Worm (Caenorhabditis elegans) whole organism, L1 larva: ENCODE results near the gene klp-7.

ENCODE experiments used
- Y116A8C.19 ChIP-seq: sonication (generic microtip); optimal IDR thresholded peaks from 2 replicates; lab custom pipeline; 2016; ENCODE audit warnings: missing compliant biosample characterization, missing genetic modification characterization, borderline replicate concordance
- dpl-1 ChIP-seq, 3 experiments: fragments of 150-350 bp in 2 of 3; sonication (generic microtip) in 1 of 3; optimal IDR thresholded peaks; 2 replicates each; lab custom pipeline; 2014 to 2017; ENCODE audit warnings: missing biosample characterization in 3 of 3, missing genetic modification characterization in 3 of 3, missing genetic modification reagents in 3 of 3
- elt-2 ChIP-seq: sonication (generic microtip); optimal IDR thresholded peaks from 2 replicates; lab custom pipeline; 2016; ENCODE audit warnings: missing genetic modification characterization, mild to moderate bottlenecking, inconsistent platforms, missing compliant biosample characterization, missing genetic modification reagents
- nhr-12 ChIP-seq: sonication (generic microtip); optimal IDR thresholded peaks from 2 replicates; lab custom pipeline; 2017; ENCODE audit warnings: missing biosample characterization, missing genetic modification characterization
- xbp-1 ChIP-seq: sonication (generic microtip); optimal IDR thresholded peaks from 2 replicates; lab custom pipeline; 2016; ENCODE audit warnings: missing genetic modification characterization, missing compliant biosample characterization

- no peak for TF ChIP-seq xbp-1 (tag; lab: Kevin White, UChicago)
- no peak for TF ChIP-seq Y116A8C.19 (tag; lab: Kevin White, UChicago)
- peak in 1 of 3 experiments; percentile 8 for TF ChIP-seq dpl-1 (GFP tag; optimal IDR thresholded peaks at IDR 0.05; lab: Kevin White, UChicago)
- TF ChIP-seq elt-2 (tag; lab: Kevin White, UChicago): no peak
- no peak for TF ChIP-seq nhr-12
These were observed 10.3 kb downstream of the klp-7 start for ce11 chrIII:10816045-10816444.
